Worm (Caenorhabditis elegans) whole organism, L1 larva: Measurements from ENCODE around the gene clec-157.

Experiments
- aly-2 ChIP-seq: fragments of 150-350 bp; optimal IDR thresholded peaks from 2 replicates; lab custom pipeline; 2014; ENCODE audit warnings: missing biosample characterization, missing genetic modification characterization
- blmp-1 ChIP-seq: fragments of 150-350 bp; optimal IDR thresholded peaks from 2 replicates; lab custom pipeline; 2014; ENCODE audit warnings: missing biosample characterization, missing genetic modification characterization
- ceh-8 ChIP-seq: fragments of 200-800 bp; sonication (Bioruptor generic); optimal IDR thresholded peaks from 2 replicates; lab custom pipeline; 2018; ENCODE audit warnings: mild to moderate bottlenecking, missing genetic modification characterization, moderate library complexity, missing compliant biosample characterization
- dpl-1 ChIP-seq, 3 experiments: fragments of 150-350 bp in 2 of 3; sonication (generic microtip) in 1 of 3; optimal IDR thresholded peaks; 2 replicates each; lab custom pipeline; 2014 to 2017; ENCODE audit warnings: missing biosample characterization in 3 of 3, missing genetic modification characterization in 3 of 3, missing genetic modification reagents in 3 of 3
- fkh-8 ChIP-seq: sonication (generic microtip); optimal IDR thresholded peaks from 2 replicates; lab custom pipeline; 2016; ENCODE audit warnings: mild to moderate bottlenecking, missing genetic modification characterization, missing compliant biosample characterization
- fos-1 ChIP-seq: fragments of 150-350 bp; optimal IDR thresholded peaks from 2 replicates; lab custom pipeline; 2014; ENCODE audit warnings: missing biosample characterization, missing genetic modification characterization
- lin-13 ChIP-seq: fragments of 150-350 bp; optimal IDR thresholded peaks from 2 replicates; lab custom pipeline; 2014; ENCODE audit warnings: missing biosample characterization, missing genetic modification reagents, missing genetic modification characterization
- nhr-28 ChIP-seq: fragments of 150-350 bp; optimal IDR thresholded peaks from 2 replicates; lab custom pipeline; 2014; ENCODE audit warnings: missing biosample characterization, missing genetic modification characterization
- nhr-77 ChIP-seq: fragments of 150-350 bp; optimal IDR thresholded peaks from 2 replicates; lab custom pipeline; 2014; ENCODE audit warnings: missing biosample characterization, missing genetic modification characterization
- snpc-4 ChIP-seq: fragments of 150-350 bp; optimal IDR thresholded peaks from 2 replicates; lab custom pipeline; 2014; ENCODE audit warnings: missing biosample characterization, missing genetic modification characterization

ce11 chrIII:4844327-4844726 lies at the start of gene clec-157, which contains the start of gene fkh-5:
- no peak for TF ChIP-seq fkh-8 (tag; lab: Kevin White, UChicago)
- no peak for TF ChIP-seq snpc-4 (tag; lab: Kevin White, UChicago)
- no peak for TF ChIP-seq fos-1 (tag; lab: Kevin White, UChicago)
- no peak for TF ChIP-seq nhr-28
- no peak for TF ChIP-seq aly-2 (tag; lab: Kevin White, UChicago)
- TF ChIP-seq lin-13: no peak
- TF ChIP-seq blmp-1 (tag; lab: Kevin White, UChicago): no peak
- no peak for TF ChIP-seq ceh-8
- TF ChIP-seq dpl-1 (GFP tag; optimal IDR thresholded peaks at IDR 0.05; lab: Kevin White, UChicago): no peak
- no peak for TF ChIP-seq nhr-77 (tag; lab: Kevin White, UChicago)
